Worm (Caenorhabditis elegans): ENCODE measurements around the gene vpat-1.

DNA sequence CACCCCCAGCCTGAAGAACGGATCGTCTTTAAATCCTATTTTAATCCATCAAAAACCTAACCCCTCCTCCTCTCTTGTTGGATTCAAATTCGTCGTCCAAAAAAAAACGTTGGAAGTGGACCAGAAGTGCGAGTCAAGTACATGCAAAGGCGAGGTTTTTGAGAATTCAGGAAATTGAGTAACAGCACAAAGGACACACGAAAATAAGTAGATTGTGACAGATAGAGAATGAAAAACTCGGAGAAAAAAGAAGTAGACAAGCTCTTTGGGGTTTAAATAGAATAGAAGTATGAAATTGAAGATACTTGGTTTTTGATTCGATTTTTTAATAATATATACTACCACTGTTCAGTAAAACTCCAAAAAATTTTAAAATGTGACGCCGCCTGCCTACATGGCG lies 31.3 kb downstream of the vpat-1 start:
- TF ChIP-seq nhr-11 (tag; optimal IDR thresholded peaks at IDR 0.05): no peak
- no peak for TF ChIP-seq nhr-237 (tag; optimal IDR thresholded peaks at IDR 0.05)
- TF ChIP-seq nhr-6 (tag; optimal IDR thresholded peaks at IDR 0.05): no peak
- TF ChIP-seq skn-1 (tag; optimal IDR thresholded peaks at IDR 0.05): no peak
- no peak for TF ChIP-seq egl-27 (tag; optimal IDR thresholded peaks at IDR 0.05)
- TF ChIP-seq aly-2 (tag; optimal IDR thresholded peaks at IDR 0.05): no peak
- no peak for TF ChIP-seq nhr-12 (tag; optimal IDR thresholded peaks at IDR 0.05)
- TF ChIP-seq nhr-10 (tag; optimal IDR thresholded peaks at IDR 0.05): no peak
- TF ChIP-seq mdl-1 (tag; optimal IDR thresholded peaks at IDR 0.05): no peak
- TF ChIP-seq lsy-2 (tag; optimal IDR thresholded peaks at IDR 0.05): no peak
- no peak for TF ChIP-seq nhr-25 (tag; optimal IDR thresholded peaks at IDR 0.05)
- TF ChIP-seq zag-1 (tag; optimal IDR thresholded peaks at IDR 0.05): no peak
- no peak for TF ChIP-seq lin-13 (GFP tag; optimal IDR thresholded peaks at IDR 0.05)

All from whole organism, L2 larva.